Fruit fly (Drosophila melanogaster): ENCODE results near the gene slp2.

The slp2 gene

DNA sequence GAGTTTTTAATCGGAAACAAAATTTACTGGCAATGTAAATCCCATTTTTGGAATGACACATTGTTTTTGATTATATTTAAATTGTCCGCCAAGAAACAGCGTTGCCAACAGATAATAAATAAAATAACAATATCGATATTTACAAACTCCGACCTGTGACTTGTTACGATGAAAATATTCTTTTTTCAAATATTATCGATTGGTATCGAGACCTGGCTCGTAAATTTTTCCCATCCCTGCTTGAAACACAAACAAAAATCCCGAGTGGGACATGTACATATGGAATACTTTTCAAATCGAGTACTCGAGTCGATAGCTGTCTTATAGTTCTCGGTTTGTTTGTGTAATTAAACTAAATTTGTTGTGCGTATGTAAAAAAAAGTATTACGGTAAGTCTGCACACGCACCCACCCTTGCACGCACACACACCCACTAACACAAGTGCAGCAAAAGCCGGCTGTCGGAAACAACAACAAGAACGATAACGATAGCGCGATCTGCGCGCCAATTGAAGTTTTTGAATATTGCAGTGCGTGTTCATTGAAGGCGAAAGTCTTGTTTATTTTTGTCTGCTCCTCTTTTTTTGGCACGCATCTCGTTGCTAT, 25.9 kb downstream of the slp2 start, which contains the start of gene TTLL4B (continued):
- TF ChIP-seq CG7271 (tag; optimal IDR thresholded peaks at IDR 0.05) = no peak
- peak; percentile 74 for TF ChIP-seq hbn (GFP tag; IDR thresholded peaks at IDR 0.05; ENCODE audit: partially characterized antibody)
- TF ChIP-seq CG16815 (GFP tag; optimal IDR thresholded peaks at IDR 0.05) = no peak
- no peak for TF ChIP-seq Hand (GFP tag; optimal IDR thresholded peaks at IDR 0.05)
- no peak for TF ChIP-seq CG33213 (GFP tag; optimal IDR thresholded peaks at IDR 0.05)
- no peak for TF ChIP-seq CG4424 (GFP tag; optimal IDR thresholded peaks at IDR 0.05)
- no peak for TF ChIP-seq CG15011 (GFP tag; optimal IDR thresholded peaks at IDR 0.05)
- TF ChIP-seq CG34422 (GFP tag; IDR thresholded peaks at IDR 0.05) = peak; percentile 83; the same call in 2 of the 3 replicates
- TF ChIP-seq jing (GFP tag; optimal IDR thresholded peaks at IDR 0.05) = no peak
- no peak for TF ChIP-seq CG18619 (GFP tag; optimal IDR thresholded peaks at IDR 0.05)
- no peak for TF ChIP-seq CG7372 (GFP tag; IDR thresholded peaks at IDR 0.05)
- TF ChIP-seq CG6813 (GFP tag; optimal IDR thresholded peaks at IDR 0.05) = no peak
- TF ChIP-seq CG8765 (GFP tag; IDR thresholded peaks at IDR 0.05) = no peak
- TF ChIP-seq Dp (GFP tag; optimal IDR thresholded peaks at IDR 0.05) = peak; percentile 95
- TF ChIP-seq CG13624 (GFP tag; optimal IDR thresholded peaks at IDR 0.05) = peak; percentile 22
- TF ChIP-seq repo (GFP tag; optimal IDR thresholded peaks at IDR 0.05) = no peak
- no peak for TF ChIP-seq CG10147 (GFP tag; optimal IDR thresholded peaks at IDR 0.05)
- no peak for TF ChIP-seq gsb (GFP tag; IDR thresholded peaks at IDR 0.05)
- no peak for TF ChIP-seq CG32772 (GFP tag; IDR thresholded peaks at IDR 0.05)
- peak; percentile 98 for TF ChIP-seq CG9215 (GFP tag; IDR thresholded peaks at IDR 0.05)
- no peak for TF ChIP-seq CG17802 (tag; optimal IDR thresholded peaks at IDR 0.05)
- TF ChIP-seq trh (GFP tag; optimal IDR thresholded peaks at IDR 0.05) = no peak
- no peak for TF ChIP-seq schlank (tag; optimal IDR thresholded peaks at IDR 0.05)
- TF ChIP-seq pb (GFP tag; optimal IDR thresholded peaks at IDR 0.05) = no peak
- TF ChIP-seq Abd-B (GFP tag; optimal IDR thresholded peaks at IDR 0.05) = peak; percentile 42
- TF ChIP-seq Oli (tag; optimal IDR thresholded peaks at IDR 0.05) = no peak
- TF ChIP-seq Atf3 (GFP tag; optimal IDR thresholded peaks at IDR 0.05) = no peak
- no peak for TF ChIP-seq NC2β (GFP tag; optimal IDR thresholded peaks at IDR 0.05)
- TF ChIP-seq ash1 (GFP tag; optimal IDR thresholded peaks at IDR 0.05) = no peak
- no peak for TF ChIP-seq Doc2 (GFP tag; IDR thresholded peaks at IDR 0.05)
- TF ChIP-seq Sry-β (GFP tag; optimal IDR thresholded peaks at IDR 0.05) = no peak
- peak; percentile 84 for TF ChIP-seq CG7928 (GFP tag; optimal IDR thresholded peaks at IDR 0.05)
- no peak for TF ChIP-seq CG12299 (tag; optimal IDR thresholded peaks at IDR 0.05)
- no peak for TF ChIP-seq prd (optimal IDR thresholded peaks at IDR 0.05)
- no peak for TF ChIP-seq prd (GFP tag; IDR thresholded peaks at IDR 0.05)
- TF ChIP-seq CG6765 (GFP tag; optimal IDR thresholded peaks at IDR 0.05) = no peak
- TF ChIP-seq Bgb (GFP tag; IDR thresholded peaks at IDR 0.05; ENCODE audit: partially characterized antibody) = peak; percentile 95
- TF ChIP-seq CG13296 (GFP tag; optimal IDR thresholded peaks at IDR 0.05) = no peak
- no peak for TF ChIP-seq unpg (GFP tag; optimal IDR thresholded peaks at IDR 0.05)
- TF ChIP-seq bigmax (GFP tag; optimal IDR thresholded peaks at IDR 0.05) = no peak
- TF ChIP-seq CG9876 (GFP tag; optimal IDR thresholded peaks at IDR 0.05) = no peak
- no peak for TF ChIP-seq cato (GFP tag; optimal IDR thresholded peaks at IDR 0.05; ENCODE audit: borderline replicate concordance)
- TF ChIP-seq CG34224 (GFP tag; IDR thresholded peaks at IDR 0.05; ENCODE audit: partially characterized antibody) = peak; percentile 89
- no peak for TF ChIP-seq CG4282 (GFP tag; optimal IDR thresholded peaks at IDR 0.05)
- TF ChIP-seq CG10209 (GFP tag; optimal IDR thresholded peaks at IDR 0.05) = no peak
- TF ChIP-seq abd-A (tag; optimal IDR thresholded peaks at IDR 0.05) = no peak
- TF ChIP-seq CG11504 (tag; optimal IDR thresholded peaks at IDR 0.05) = no peak
- TF ChIP-seq CG17612 (GFP tag; IDR thresholded peaks at IDR 0.05) = no peak
- no peak for TF ChIP-seq caup (GFP tag; optimal IDR thresholded peaks at IDR 0.05; ENCODE audit: severe bottlenecking)
- TF ChIP-seq CG3838 (GFP tag; optimal IDR thresholded peaks at IDR 0.05) = peak; percentile 25
